Fruit fly (Drosophila melanogaster): ENCODE results near the gene CG3987.

CG3987 gene

DNA sequence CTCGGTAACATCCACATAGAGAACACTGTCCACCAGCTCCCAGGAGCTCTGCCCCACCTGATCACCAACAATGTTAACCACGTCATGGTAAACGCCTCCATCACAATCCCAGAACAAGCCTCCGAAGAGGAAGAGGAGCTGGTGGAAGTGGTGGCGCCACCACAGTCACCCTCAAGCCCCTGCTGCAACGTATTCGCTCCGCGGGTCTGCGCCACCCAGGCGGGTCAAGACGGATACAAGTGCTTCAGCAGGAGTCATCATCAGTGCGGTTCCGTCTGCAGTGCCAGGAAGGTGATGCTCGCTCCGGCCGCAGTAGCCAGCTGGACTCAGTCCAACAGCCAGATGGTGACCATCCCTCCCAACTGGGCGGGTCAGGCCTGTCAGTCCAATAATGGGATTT is 1.5 kb upstream of the CG3987 start:
- TF ChIP-seq psq (optimal IDR thresholded peaks at IDR 0.05), result no peak
- no peak for TF ChIP-seq EcR (GFP tag; optimal IDR thresholded peaks at IDR 0.05)
- TF ChIP-seq Dll (optimal IDR thresholded peaks at IDR 0.05), result no peak
- TF ChIP-seq pan (optimal IDR thresholded peaks at IDR 0.05), result no peak
- no peak for TF ChIP-seq usp (GFP tag; optimal IDR thresholded peaks at IDR 0.05)
- no peak for TF ChIP-seq CG8478 (optimal IDR thresholded peaks at IDR 0.05)

DNA sequence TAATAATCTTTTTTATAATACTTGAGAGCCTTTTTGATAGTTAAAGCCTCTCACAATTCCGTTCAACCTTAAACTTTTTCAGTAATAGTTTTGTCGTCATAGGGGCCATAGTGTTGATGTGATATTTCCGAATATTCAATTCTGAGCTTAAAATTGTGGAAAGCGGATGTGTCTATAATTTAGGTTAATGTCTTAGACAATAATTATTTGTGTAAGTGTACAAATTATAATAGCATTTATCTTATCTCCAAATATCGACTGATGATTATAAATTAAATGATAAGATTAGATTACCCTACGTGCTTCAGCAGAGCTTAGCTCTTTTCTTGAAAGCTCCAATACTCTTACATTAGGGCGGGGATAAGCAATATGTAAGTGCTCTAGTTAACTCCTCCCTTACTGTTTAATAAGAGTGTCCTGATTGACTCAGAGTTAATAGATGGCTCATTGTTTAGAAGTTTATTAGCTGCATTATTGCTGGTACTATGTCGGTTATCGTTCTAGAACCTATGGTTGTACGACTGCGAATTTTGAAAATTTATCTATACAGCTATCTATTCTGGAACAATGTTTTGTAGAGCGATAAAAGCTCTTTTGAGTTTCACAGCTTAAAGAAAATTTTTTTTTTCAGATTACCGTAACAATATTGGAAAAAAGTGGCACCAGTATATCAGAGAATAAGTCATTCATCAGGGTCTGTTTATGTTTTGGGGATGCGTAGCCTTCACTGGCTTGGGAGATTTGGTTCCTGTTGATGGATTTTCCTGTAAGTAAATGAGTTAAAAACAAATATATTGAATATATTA is 545 bp upstream of the CG3987 start:
- no peak for TF ChIP-seq EcR (GFP tag; optimal IDR thresholded peaks at IDR 0.05)
- no peak for TF ChIP-seq psq (optimal IDR thresholded peaks at IDR 0.05)
- no peak for TF ChIP-seq CG8478 (optimal IDR thresholded peaks at IDR 0.05)
- no peak for TF ChIP-seq usp (GFP tag; optimal IDR thresholded peaks at IDR 0.05)
- TF ChIP-seq Dll (optimal IDR thresholded peaks at IDR 0.05), result no peak
- TF ChIP-seq pan (optimal IDR thresholded peaks at IDR 0.05), result no peak

DNA sequence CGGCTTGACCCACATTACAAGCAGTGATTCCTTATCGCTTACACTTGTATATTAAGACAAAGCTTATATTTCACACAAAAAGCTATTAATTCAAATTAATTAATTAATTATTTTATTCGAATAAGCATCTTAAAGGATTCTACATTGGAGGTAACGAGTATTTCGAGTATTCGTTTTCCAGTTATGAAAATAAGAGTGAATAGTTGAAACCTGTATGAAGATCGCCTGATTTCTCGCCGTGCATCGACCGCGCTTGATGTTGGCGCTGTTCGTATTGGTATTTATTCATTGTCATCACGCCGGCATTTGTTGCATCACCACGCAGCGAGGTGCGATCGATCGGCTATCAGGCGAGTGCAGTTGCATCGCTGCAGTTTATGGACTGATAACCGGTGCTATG is 5.7 kb downstream of the CG3987 start:
- TF ChIP-seq Dll (optimal IDR thresholded peaks at IDR 0.05), result no peak
- TF ChIP-seq EcR (GFP tag; optimal IDR thresholded peaks at IDR 0.05), result no peak
- no peak for TF ChIP-seq CG8478 (optimal IDR thresholded peaks at IDR 0.05)
- no peak for TF ChIP-seq psq (optimal IDR thresholded peaks at IDR 0.05)
- no peak for TF ChIP-seq usp (GFP tag; optimal IDR thresholded peaks at IDR 0.05)
- no peak for TF ChIP-seq pan (optimal IDR thresholded peaks at IDR 0.05)

DNA sequence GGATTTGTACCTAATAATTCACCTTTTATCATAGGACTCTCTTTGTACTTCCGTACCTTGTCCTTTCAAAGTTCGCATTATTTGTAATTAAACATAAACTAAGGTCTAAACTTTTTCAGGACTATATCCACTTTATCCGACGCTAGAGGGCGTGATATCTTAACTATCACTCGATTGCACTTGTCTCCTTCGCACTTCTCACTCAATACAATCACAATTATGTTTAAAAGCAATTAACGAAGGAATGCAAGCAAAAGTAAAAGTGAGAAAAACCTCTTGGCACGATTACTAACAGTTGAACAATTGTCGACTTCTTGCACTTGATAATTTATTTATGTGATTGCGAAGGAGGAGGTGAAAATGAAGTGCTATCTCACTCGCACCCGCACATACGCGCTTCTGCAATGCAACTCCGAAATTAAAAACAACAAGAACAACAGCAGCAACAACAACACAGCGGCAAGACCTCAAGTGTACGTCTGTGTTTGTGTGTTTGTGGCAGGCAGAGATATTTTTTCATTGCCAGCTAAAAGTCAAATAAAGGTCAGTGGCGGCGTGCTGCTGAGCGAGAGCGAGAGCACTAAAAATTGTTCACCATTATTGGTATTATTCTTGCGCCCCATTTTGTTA is 6.8 kb downstream of the CG3987 start:
- TF ChIP-seq EcR (GFP tag; optimal IDR thresholded peaks at IDR 0.05), result no peak
- TF ChIP-seq CG8478 (optimal IDR thresholded peaks at IDR 0.05), result no peak
- no peak for TF ChIP-seq Dll (optimal IDR thresholded peaks at IDR 0.05)
- no peak for TF ChIP-seq usp (GFP tag; optimal IDR thresholded peaks at IDR 0.05)
- no peak for TF ChIP-seq psq (optimal IDR thresholded peaks at IDR 0.05)
- TF ChIP-seq pan (optimal IDR thresholded peaks at IDR 0.05), result no peak

DNA sequence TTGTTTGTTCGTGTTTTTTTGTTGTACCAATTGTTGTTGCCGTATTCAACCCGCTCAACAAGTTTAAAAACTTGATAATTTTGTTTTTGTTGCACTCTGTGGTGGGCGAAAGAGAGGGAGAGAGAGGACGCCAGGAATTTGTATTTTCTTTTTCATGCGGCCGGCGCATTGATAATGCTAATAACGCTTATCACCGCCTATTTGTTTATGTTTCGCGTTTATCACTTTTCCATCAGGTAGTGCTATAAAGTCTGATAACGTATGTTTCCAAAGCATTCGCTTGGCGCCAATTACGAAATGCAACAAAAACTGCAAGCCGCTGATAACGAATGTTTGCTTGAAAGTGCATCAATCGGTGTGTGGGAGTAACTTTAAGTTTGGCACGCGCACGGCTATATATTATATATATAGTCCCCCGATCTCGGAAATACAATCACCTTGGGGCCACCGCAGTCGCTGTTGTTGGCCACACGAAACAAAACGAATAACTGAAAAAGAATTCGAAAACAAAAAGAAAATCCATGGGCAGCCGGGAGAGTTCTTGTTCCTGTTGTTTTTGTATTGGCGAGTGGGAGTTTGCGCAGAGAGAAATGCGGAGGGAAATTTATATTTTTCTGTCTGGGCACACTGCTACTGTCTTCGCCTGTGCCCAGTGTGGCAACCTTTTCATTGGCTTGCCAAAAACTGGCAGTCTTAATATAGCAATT is 7.4 kb downstream of the CG3987 start, which contains the start of gene Glys:
Gene Glys (minus strand): TSS at position 494 of the 707 bp plus-strand sequence.
- TF ChIP-seq usp (GFP tag; optimal IDR thresholded peaks at IDR 0.05), result no peak
- no peak for TF ChIP-seq psq (optimal IDR thresholded peaks at IDR 0.05)
- TF ChIP-seq Dll (optimal IDR thresholded peaks at IDR 0.05), result no peak
- TF ChIP-seq EcR (GFP tag; optimal IDR thresholded peaks at IDR 0.05), result no peak
- TF ChIP-seq pan (optimal IDR thresholded peaks at IDR 0.05), result no peak
- no peak for TF ChIP-seq CG8478 (optimal IDR thresholded peaks at IDR 0.05)

DNA sequence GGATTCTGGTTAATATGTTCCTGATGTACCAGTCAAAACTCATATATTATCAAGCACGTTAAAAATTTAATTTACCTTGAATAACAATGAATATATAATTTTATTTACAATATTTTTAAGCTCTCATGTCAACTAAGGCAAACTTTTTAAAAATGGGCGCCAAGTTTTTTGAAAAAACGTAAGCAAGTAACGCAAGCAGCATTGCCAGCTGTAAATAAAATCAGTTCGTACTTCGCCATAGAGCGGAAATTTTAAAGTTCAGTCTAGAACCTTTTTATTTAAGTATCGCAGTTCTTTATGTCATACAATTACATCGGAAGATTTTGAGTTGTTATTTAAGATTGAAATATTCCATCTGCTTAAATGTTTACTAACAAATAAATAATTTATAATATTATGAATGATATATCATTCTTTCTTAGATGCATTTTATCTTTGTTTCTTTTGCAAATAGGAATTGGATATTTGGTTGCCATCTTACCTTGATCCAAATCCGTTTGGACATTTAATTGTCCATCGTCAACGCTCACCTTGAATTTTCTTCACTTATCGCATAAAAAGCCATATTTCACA is 8.2 kb downstream of the CG3987 start:
- no peak for TF ChIP-seq pan (optimal IDR thresholded peaks at IDR 0.05)
- TF ChIP-seq Dll (optimal IDR thresholded peaks at IDR 0.05), result no peak
- no peak for TF ChIP-seq psq (optimal IDR thresholded peaks at IDR 0.05)
- TF ChIP-seq EcR (GFP tag; optimal IDR thresholded peaks at IDR 0.05), result no peak
- no peak for TF ChIP-seq usp (GFP tag; optimal IDR thresholded peaks at IDR 0.05)
- TF ChIP-seq CG8478 (optimal IDR thresholded peaks at IDR 0.05), result no peak

DNA sequence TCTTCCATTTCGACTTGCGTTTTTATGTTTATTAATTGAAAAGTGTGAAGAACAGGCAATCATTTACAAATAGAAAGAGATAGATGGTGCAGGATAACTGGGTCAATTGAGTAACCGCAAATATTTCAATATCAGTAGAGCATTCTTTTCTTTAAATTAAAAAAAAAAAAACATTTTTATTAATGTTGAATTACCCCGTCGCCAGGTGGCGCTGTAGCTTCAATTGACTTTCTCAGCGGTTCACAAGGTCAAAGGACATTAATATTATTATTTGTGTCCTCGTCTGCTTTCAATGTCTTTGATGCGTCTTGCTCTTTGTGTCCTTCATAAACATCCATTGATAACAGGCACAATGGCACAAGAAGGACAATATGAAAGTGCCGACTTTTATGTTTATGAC is 8.8 kb downstream of the CG3987 start:
- no peak for TF ChIP-seq Dll (optimal IDR thresholded peaks at IDR 0.05)
- TF ChIP-seq CG8478 (optimal IDR thresholded peaks at IDR 0.05), result no peak
- TF ChIP-seq psq (optimal IDR thresholded peaks at IDR 0.05), result no peak
- no peak for TF ChIP-seq EcR (GFP tag; optimal IDR thresholded peaks at IDR 0.05)
- no peak for TF ChIP-seq pan (optimal IDR thresholded peaks at IDR 0.05)
- no peak for TF ChIP-seq usp (GFP tag; optimal IDR thresholded peaks at IDR 0.05)

DNA sequence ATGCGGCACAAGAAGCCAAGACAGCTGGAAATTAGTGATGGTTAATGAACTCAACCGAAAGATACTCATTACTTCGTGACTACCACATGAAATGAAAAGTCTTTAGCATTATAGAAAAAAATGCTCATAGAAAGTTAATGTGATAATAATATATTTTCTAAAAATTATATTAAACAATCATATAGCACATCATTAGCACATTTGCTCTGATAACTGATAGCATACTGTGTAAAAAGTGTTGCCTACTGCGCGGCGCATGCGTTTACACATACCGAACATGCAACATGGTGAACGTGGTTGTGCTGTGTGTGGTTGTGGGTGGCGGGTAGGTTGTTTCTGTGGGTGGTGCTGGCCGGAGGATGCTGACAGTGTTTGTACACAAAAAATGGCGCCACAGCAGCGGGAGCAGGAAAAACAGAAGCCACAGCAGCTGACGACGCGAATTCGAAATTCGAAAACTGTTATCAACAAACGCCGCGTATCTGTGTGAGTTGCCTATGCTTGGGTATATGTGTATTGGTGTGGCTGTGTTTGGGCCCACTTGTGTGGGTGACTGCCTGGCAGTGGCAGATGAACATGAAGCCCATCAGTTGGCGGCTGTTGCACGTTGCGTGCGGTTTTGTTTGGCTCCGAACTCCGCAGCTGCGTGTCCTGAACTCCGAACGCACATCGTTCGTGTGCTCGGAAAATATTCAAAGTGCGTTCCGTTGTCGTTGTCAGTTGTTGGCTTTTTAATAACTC is 10.2 kb downstream of the CG3987 start, which contains the start of gene Gyc88E:
Gene Gyc88E (plus strand): TSS at position 604 of the 741 bp plus-strand sequence.
- TF ChIP-seq Dll (optimal IDR thresholded peaks at IDR 0.05) (no peak), EcR (GFP tag; optimal IDR thresholded peaks at IDR 0.05) (no peak)

DNA sequence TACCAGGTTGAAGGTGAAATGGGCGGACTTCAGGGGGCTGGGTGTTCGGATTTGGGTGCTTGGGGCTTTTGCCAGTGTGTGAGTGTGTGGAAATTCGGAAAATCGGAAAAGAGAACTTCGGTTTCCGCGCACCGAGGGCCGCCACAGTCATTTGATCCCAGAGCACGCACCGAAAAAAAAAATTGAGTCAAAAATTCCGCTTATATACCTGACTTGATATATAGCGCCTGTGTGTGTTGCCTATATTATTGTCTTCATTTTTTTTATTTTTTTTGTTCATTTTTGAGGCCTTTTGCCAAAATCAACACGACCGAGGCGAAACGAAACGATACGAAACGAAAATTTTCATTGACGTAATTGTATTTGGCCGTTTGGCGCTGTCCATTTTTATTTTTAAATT is 37.5 kb downstream of the CG3987 start:
- TF ChIP-seq CG8478 (optimal IDR thresholded peaks at IDR 0.05) (no peak), EcR (GFP tag; optimal IDR thresholded peaks at IDR 0.05) (no peak), psq (optimal IDR thresholded peaks at IDR 0.05) (no peak), pan (optimal IDR thresholded peaks at IDR 0.05) (no peak), Dll (optimal IDR thresholded peaks at IDR 0.05) (no peak), usp (GFP tag; optimal IDR thresholded peaks at IDR 0.05) (no peak)

DNA sequence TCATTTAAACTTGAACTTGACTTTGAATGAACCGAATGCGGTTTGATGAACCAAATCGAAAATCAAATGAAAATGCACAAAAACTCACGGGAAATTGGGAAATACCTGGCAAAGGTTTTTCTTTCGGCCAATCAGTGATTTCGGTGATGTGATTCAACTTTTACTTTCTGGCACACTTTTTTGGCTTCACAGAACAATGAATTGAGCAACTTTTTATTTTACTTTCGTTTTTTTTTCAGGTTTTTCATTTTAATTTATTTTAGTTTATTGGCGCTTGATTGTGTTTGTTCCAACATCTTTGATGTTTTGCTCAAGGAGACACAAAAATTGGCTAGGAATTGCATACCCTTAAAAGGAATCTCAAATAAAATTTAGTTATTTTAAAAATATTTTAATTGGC is 41.7 kb downstream of the CG3987 start, which contains the start of gene Mf:
Gene Mf (minus strand): TSS at position 44 of the 400 bp plus-strand sequence.
- TF ChIP-seq usp (GFP tag; optimal IDR thresholded peaks at IDR 0.05) (no peak), pan (optimal IDR thresholded peaks at IDR 0.05) (no peak), CG8478 (optimal IDR thresholded peaks at IDR 0.05) (no peak), Dll (optimal IDR thresholded peaks at IDR 0.05) (no peak), EcR (GFP tag; optimal IDR thresholded peaks at IDR 0.05) (no peak), psq (optimal IDR thresholded peaks at IDR 0.05) (no peak)

All from whole organism.